ENCODE assay signal across 6 worm cellular contexts in the genomic region with DNA sequence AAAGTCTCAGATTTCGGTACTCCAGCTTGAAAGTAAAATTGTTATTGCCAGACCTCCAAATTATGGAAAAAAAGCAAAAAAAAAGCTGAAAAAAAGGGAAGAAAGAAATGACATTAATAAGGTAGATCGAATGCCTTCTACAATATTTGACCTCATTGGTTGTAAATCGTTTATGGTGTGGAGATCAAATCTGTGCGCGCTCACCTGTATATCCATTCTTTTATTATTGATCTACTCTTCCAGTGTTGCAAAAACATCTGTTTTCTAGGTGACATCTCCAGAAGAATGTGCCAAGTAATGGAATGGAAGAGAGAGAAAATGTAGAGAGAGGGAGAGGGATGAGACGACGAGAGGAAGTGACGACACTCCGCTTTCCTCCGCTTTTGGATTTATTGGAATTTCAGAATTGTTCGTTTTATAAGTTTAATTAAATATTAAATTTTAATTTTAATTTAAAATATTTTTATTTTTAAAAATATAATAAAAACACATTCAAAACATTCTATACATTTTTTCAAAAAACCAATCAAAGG.
A peak's percentile ranks its signal among the peaks of the same experiment; 100 is the strongest.
TF ChIP-seq lines count a peak whose summit lies in the region.

A gene (plus strand): TSS at position 303 of the 533 bp plus-strand sequence.
A gene (minus strand): TSS at position 313 of the 533 bp plus-strand sequence.

TF ChIP-seq in whole organism, L1 larva, 84 proteins besides CTCF, POLR2A, EP300 and RAD21 (continues in another document):
- TF ChIP-seq pax-3 (tag; optimal IDR thresholded peaks at IDR 0.05; lab: Kevin White, UChicago) (no peak), tbx-2 (tag; optimal IDR thresholded peaks at IDR 0.05; lab: Kevin White, UChicago) (no peak), lsy-2 (tag; optimal IDR thresholded peaks at IDR 0.05; lab: Kevin White, UChicago) (peak in 1 of 2 experiments; percentile 26), mep-1 (tag; optimal IDR thresholded peaks at IDR 0.05; lab: Kevin White, UChicago) (peak; percentile 32), hlh-17 (GFP tag; optimal IDR thresholded peaks at IDR 0.05; lab: Kevin White, UChicago; ENCODE audit: borderline replicate concordance) (no peak), nhr-19 (GFP tag; conservative IDR thresholded peaks at IDR 0.05; lab: Robert Waterston, UW) (no peak), fos-1 (tag; optimal IDR thresholded peaks at IDR 0.05; lab: Kevin White, UChicago) (no peak), elt-3 (tag; optimal IDR thresholded peaks at IDR 0.05; lab: Kevin White, UChicago) (no peak), dpl-1 (GFP tag; optimal IDR thresholded peaks at IDR 0.05; lab: Kevin White, UChicago) (peak in 1 of 3 experiments; percentile 31), nhr-12 (tag; optimal IDR thresholded peaks at IDR 0.05; lab: Kevin White, UChicago) (no peak), unc-62 (GFP tag; optimal IDR thresholded peaks at IDR 0.05; lab: Kevin White, UChicago) (no peak), C34B4.2 (tag; optimal IDR thresholded peaks at IDR 0.05; lab: Kevin White, UChicago) (no peak), fkh-10 (GFP tag; optimal IDR thresholded peaks at IDR 0.05; lab: Kevin White, UChicago) (no peak), jun-1 (tag; optimal IDR thresholded peaks at IDR 0.05; lab: Kevin White, UChicago) (no peak)

TF ChIP-seq in whole organism, L2 larva, 48 proteins besides CTCF, POLR2A, EP300 and RAD21:
- peak; percentile 65 for TF ChIP-seq nhr-129 (tag; optimal IDR thresholded peaks at IDR 0.05; lab: Kevin White, UChicago)
- TF ChIP-seq C34F6.9 (tag; optimal IDR thresholded peaks at IDR 0.05; lab: Kevin White, UChicago): peak; percentile 16
- no peak for TF ChIP-seq nhr-6 (tag; optimal IDR thresholded peaks at IDR 0.05; lab: Kevin White, UChicago)
- TF ChIP-seq unc-55 (GFP tag; optimal IDR thresholded peaks at IDR 0.05; lab: Kevin White, UChicago): peak; percentile 38

TF ChIP-seq in whole organism, L3 larva, 47 proteins besides CTCF, POLR2A, EP300 and RAD21:
- TF ChIP-seq hmg-11 (tag; optimal IDR thresholded peaks at IDR 0.05; lab: Kevin White, UChicago) (peak; percentile 8), pqm-1 (tag; optimal IDR thresholded peaks at IDR 0.05; lab: Kevin White, UChicago) (no peak), pha-4 (tag; optimal IDR thresholded peaks at IDR 0.05; lab: Kevin White, UChicago) (peak; percentile 47), fkh-2 (tag; optimal IDR thresholded peaks at IDR 0.05; lab: Kevin White, UChicago) (no peak), egl-5 (tag; optimal IDR thresholded peaks at IDR 0.05; lab: Kevin White, UChicago) (no peak)
TF ChIP-seq in whole organism, L3 larva: peak in this region for 2.

TF ChIP-seq in whole organism, L4 larva, 104 proteins besides CTCF, POLR2A, EP300 and RAD21:
- no peak for TF ChIP-seq ztf-7 (tag; optimal IDR thresholded peaks at IDR 0.05; lab: Kevin White, UChicago)
- TF ChIP-seq lsy-2 (tag; optimal IDR thresholded peaks at IDR 0.05; lab: Kevin White, UChicago): peak in 1 of 2 experiments; percentile 17
- TF ChIP-seq ceh-28 (tag; optimal IDR thresholded peaks at IDR 0.05; lab: Kevin White, UChicago): no peak
- TF ChIP-seq ZK546.5 (tag; optimal IDR thresholded peaks at IDR 0.05; lab: Kevin White, UChicago): no peak
- TF ChIP-seq nhr-25 (tag; optimal IDR thresholded peaks at IDR 0.05; lab: Kevin White, UChicago; ENCODE audit: borderline replicate concordance, insufficient read depth): no peak
- TF ChIP-seq nhr-102 (tag; optimal IDR thresholded peaks at IDR 0.05; lab: Kevin White, UChicago): no peak
- TF ChIP-seq Y75B8A.6 (GFP tag; IDR thresholded peaks at IDR 0.05; lab: Robert Waterston, UW): no peak
- TF ChIP-seq dpl-1 (GFP tag; optimal IDR thresholded peaks at IDR 0.05; lab: Kevin White, UChicago): peak; percentile 12
- TF ChIP-seq zip-11 (GFP tag; IDR thresholded peaks at IDR 0.05; lab: Robert Waterston, UW): no peak
- peak; percentile 61 for TF ChIP-seq T20F7.1 (GFP tag; optimal IDR thresholded peaks at IDR 0.05; lab: Kevin White, UChicago)
- TF ChIP-seq zip-2 (tag; optimal IDR thresholded peaks at IDR 0.05; lab: Kevin White, UChicago): no peak
- no peak for TF ChIP-seq daf-12 (tag; optimal IDR thresholded peaks at IDR 0.05; lab: Kevin White, UChicago)

TF ChIP-seq in whole organism, mixed stage, embryonic, 35 proteins besides CTCF, POLR2A, EP300 and RAD21:
- peak; percentile 33 for TF ChIP-seq unc-120 (tag; optimal IDR thresholded peaks at IDR 0.05; lab: Kevin White, UChicago; ENCODE audit: poor library complexity, severe bottlenecking)
- peak; percentile 8 for TF ChIP-seq ces-1 (GFP tag; optimal IDR thresholded peaks at IDR 0.05; lab: Kevin White, UChicago)
- no peak for TF ChIP-seq drap-1 (GFP tag; optimal IDR thresholded peaks at IDR 0.05; lab: Kevin White, UChicago)

TF ChIP-seq in whole organism, young adult, 124 proteins besides CTCF, POLR2A, EP300 and RAD21:
- TF ChIP-seq K11D2.4 (GFP tag; IDR thresholded peaks at IDR 0.05; lab: Robert Waterston, UW): no peak
- no peak for TF ChIP-seq Y79H2A.3 (GFP tag; conservative IDR thresholded peaks at IDR 0.05; lab: Robert Waterston, UW)
- peak; percentile 69 for TF ChIP-seq madf-8 (GFP tag; conservative IDR thresholded peaks at IDR 0.05; lab: Robert Waterston, UW)
- TF ChIP-seq ztf-28 (GFP tag; IDR thresholded peaks at IDR 0.05; lab: Robert Waterston, UW): no peak
- TF ChIP-seq efl-1 (GFP tag; optimal IDR thresholded peaks at IDR 0.05; lab: Kevin White, UChicago): peak; percentile 91
- peak; percentile 58 for TF ChIP-seq xnd-1 (tag; optimal IDR thresholded peaks at IDR 0.05; lab: Kevin White, UChicago)
- peak; percentile 54 for TF ChIP-seq dpl-1 (GFP tag; optimal IDR thresholded peaks at IDR 0.05; lab: Kevin White, UChicago)
- no peak for TF ChIP-seq K12H6.12 (tag; optimal IDR thresholded peaks at IDR 0.05; lab: Kevin White, UChicago)
- no peak for TF ChIP-seq ets-4 (GFP tag; optimal IDR thresholded peaks at IDR 0.05; lab: Kevin White, UChicago)
- no peak for TF ChIP-seq bed-2 (GFP tag; IDR thresholded peaks at IDR 0.05; lab: Robert Waterston, UW)
- TF ChIP-seq hsf-1 (GFP tag; IDR thresholded peaks at IDR 0.05; lab: Robert Waterston, UW): peak; percentile 70
- no peak for TF ChIP-seq tbx-9 (tag; optimal IDR thresholded peaks at IDR 0.05; lab: Kevin White, UChicago; ENCODE audit: borderline replicate concordance)
- 0 out of 2 replicates have a peak, but pooled peaks have one; percentile 13 for TF ChIP-seq ceh-91 (GFP tag; IDR thresholded peaks at IDR 0.05; lab: Robert Waterston, UW)
- TF ChIP-seq lin-54 (GFP tag; optimal IDR thresholded peaks at IDR 0.05; lab: Kevin White, UChicago): peak; percentile 15
- TF ChIP-seq snpc-1.3 (tag; optimal IDR thresholded peaks at IDR 0.05; lab: Kevin White, UChicago; ENCODE audit: insufficient read depth): no peak
- peak; percentile 94 for TF ChIP-seq madf-6 (GFP tag; IDR thresholded peaks at IDR 0.05; lab: Robert Waterston, UW)
- peak; percentile 13 for TF ChIP-seq lsl-1 (GFP tag; optimal IDR thresholded peaks at IDR 0.05; lab: Kevin White, UChicago)
- TF ChIP-seq F33H1.4 (GFP tag; IDR thresholded peaks at IDR 0.05; lab: Robert Waterston, UW): peak; percentile 21; the same call in 1 of the 2 replicates
- TF ChIP-seq ceh-58 (GFP tag; IDR thresholded peaks at IDR 0.05; lab: Robert Waterston, UW): no peak
- TF ChIP-seq D2030.7 (GFP tag; IDR thresholded peaks at IDR 0.05; lab: Robert Waterston, UW): peak; percentile 48
- no peak for TF ChIP-seq Y53F4B.3 (GFP tag; IDR thresholded peaks at IDR 0.05; lab: Robert Waterston, UW)
- peak in 1 of 3 experiments; percentile 3 for TF ChIP-seq lin-35 (GFP tag; optimal IDR thresholded peaks at IDR 0.05; lab: Kevin White, UChicago)
- no peak for TF ChIP-seq snpc-4 (GFP tag; optimal IDR thresholded peaks at IDR 0.05; lab: Kevin White, UChicago)
- TF ChIP-seq snpc-4 (tag; optimal IDR thresholded peaks at IDR 0.05; lab: Kevin White, UChicago): peak in 1 of 4 experiments; percentile 10
- peak; percentile 45; the same call in 1 of the 2 replicates for TF ChIP-seq attf-3 (GFP tag; conservative IDR thresholded peaks at IDR 0.05; lab: Robert Waterston, UW)
- no peak for TF ChIP-seq rec-8 (tag; optimal IDR thresholded peaks at IDR 0.05; lab: Kevin White, UChicago)
TF ChIP-seq in whole organism, young adult: peak in this region for 14.
